Fruit fly (Drosophila melanogaster): ENCODE measurements around the gene Nna1.

Gene Nna1

dm6 chrX:13747052-13747451 lies 55.0 kb downstream of the Nna1 start:
- no peak for TF ChIP-seq lola (GFP tag; optimal IDR thresholded peaks at IDR 0.05)
- no peak for TF ChIP-seq ey (GFP tag; optimal IDR thresholded peaks at IDR 0.05)
- TF ChIP-seq br (GFP tag; optimal IDR thresholded peaks at IDR 0.05) = peak; percentile 18
- TF ChIP-seq Hr83 (GFP tag; optimal IDR thresholded peaks at IDR 0.05; ENCODE audit: poor library complexity, severe bottlenecking) = peak; percentile 27
- TF ChIP-seq psq (GFP tag; optimal IDR thresholded peaks at IDR 0.05) = peak; percentile 24
- peak; percentile 60 to 89 for TF ChIP-seq dl (GFP tag; optimal IDR thresholded peaks at IDR 0.05; ENCODE audit: insufficient read depth in 1 of 2, partially characterized antibody in 2 of 2)
- TF ChIP-seq Dif (GFP tag; optimal IDR thresholded peaks at IDR 0.05; ENCODE audit: partially characterized antibody) = peak; percentile 91

DNA sequence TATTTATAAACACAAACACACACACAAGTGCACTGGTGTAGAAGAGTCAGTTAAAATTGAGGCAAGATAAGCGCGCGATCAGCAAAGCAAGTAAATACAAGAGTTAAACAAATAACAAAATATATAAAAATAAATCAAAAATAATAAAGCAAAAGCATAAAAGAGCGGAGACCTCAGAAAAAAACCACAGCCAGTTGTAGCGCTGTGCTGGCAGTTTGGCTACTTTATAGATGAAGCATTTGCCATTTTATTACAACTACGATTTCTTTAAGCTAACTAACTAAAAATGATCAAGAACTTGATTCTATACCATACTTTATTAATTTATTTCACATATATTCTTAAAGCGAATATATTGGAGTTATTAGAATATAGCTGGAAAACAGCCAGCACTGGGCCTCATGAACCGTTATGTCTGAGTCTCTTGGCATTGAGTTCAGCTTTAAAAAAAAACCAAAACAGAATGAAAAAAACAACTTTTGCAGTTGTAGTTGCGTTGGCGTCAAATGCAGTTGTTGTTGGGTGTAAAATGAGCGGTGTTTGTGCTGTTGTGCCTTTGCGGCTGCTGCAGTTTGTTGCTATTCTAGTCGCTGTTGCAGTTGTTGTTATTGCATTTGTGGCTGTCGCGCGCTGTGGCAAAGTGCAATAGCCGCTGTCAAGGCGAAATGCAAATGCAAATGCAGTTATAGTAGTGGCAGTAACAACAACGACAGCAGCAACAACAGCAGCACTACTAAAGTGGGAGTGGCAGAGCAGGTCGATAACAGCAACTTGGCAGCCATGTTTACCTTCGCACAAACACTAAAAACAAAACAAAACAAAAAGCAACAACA lies 55.8 kb downstream of the Nna1 start:
- peak; percentile 7 for TF ChIP-seq Sp1 (GFP tag; optimal IDR thresholded peaks at IDR 0.05)
- TF ChIP-seq fru (GFP tag; optimal IDR thresholded peaks at IDR 0.05) = peak; percentile 33
- TF ChIP-seq woc (GFP tag; optimal IDR thresholded peaks at IDR 0.05) = no peak
- TF ChIP-seq rgr (GFP tag; optimal IDR thresholded peaks at IDR 0.05) = peak; percentile 6
- TF ChIP-seq sage (GFP tag; optimal IDR thresholded peaks at IDR 0.05) = peak; percentile 5
- TF ChIP-seq brk (GFP tag; optimal IDR thresholded peaks at IDR 0.05) = peak; percentile 36
- TF ChIP-seq Myc (optimal IDR thresholded peaks at IDR 0.05) = peak; percentile 52
- no peak for TF ChIP-seq dmrt93B (GFP tag; optimal IDR thresholded peaks at IDR 0.05)

- TF ChIP-seq rgr (GFP tag; optimal IDR thresholded peaks at IDR 0.05) (peak; percentile 41), Vsx2 (GFP tag; optimal IDR thresholded peaks at IDR 0.05; ENCODE audit: partially characterized antibody) (no peak), CG9705 (GFP tag; optimal IDR thresholded peaks at IDR 0.05) (no peak), sage (GFP tag; optimal IDR thresholded peaks at IDR 0.05) (no peak), dl (GFP tag; optimal IDR thresholded peaks at IDR 0.05; ENCODE audit: insufficient read depth in 1 of 2, partially characterized antibody in 2 of 2) (no peak), Rel (GFP tag; optimal IDR thresholded peaks at IDR 0.05) (no peak), Rel (tag; optimal IDR thresholded peaks at IDR 0.05) (peak; percentile 42), Hnf4 (GFP tag; optimal IDR thresholded peaks at IDR 0.05) (no peak), dmrt93B (GFP tag; optimal IDR thresholded peaks at IDR 0.05) (peak; percentile 16), psq (GFP tag; optimal IDR thresholded peaks at IDR 0.05) (peak; percentile 58), Sp1 (GFP tag; optimal IDR thresholded peaks at IDR 0.05) (peak; percentile 51), foxo (GFP tag; optimal IDR thresholded peaks at IDR 0.05) (peak in 1 of 2 experiments; percentile 49), ey (GFP tag; optimal IDR thresholded peaks at IDR 0.05) (peak; percentile 42), sv (GFP tag; optimal IDR thresholded peaks at IDR 0.05) (peak; percentile 60), woc (GFP tag; optimal IDR thresholded peaks at IDR 0.05) (peak; percentile 14), fru (GFP tag; optimal IDR thresholded peaks at IDR 0.05) (peak; percentile 53), HLH106 (tag; optimal IDR thresholded peaks at IDR 0.05) (peak; percentile 38), h (GFP tag; optimal IDR thresholded peaks at IDR 0.05) (peak; percentile 25), Dfd (GFP tag; optimal IDR thresholded peaks at IDR 0.05) (no peak), CG32264 (GFP tag; optimal IDR thresholded peaks at IDR 0.05) (no peak), br (GFP tag; optimal IDR thresholded peaks at IDR 0.05) (peak; percentile 1), N (GFP tag; optimal IDR thresholded peaks at IDR 0.05) (no peak), OdsH (GFP tag; optimal IDR thresholded peaks at IDR 0.05) (peak; percentile 39), Hr83 (GFP tag; optimal IDR thresholded peaks at IDR 0.05; ENCODE audit: poor library complexity, severe bottlenecking) (no peak)
Observed at dm6 chrX:13748906-13749872, 57.1 kb downstream of the Nna1 start.

- TF ChIP-seq sage (GFP tag; optimal IDR thresholded peaks at IDR 0.05) (no peak), psq (GFP tag; optimal IDR thresholded peaks at IDR 0.05) (no peak), tai (GFP tag; optimal IDR thresholded peaks at IDR 0.05) (no peak), HLH106 (tag; optimal IDR thresholded peaks at IDR 0.05) (no peak), GATAd (GFP tag; optimal IDR thresholded peaks at IDR 0.05) (no peak), CG32264 (GFP tag; optimal IDR thresholded peaks at IDR 0.05) (no peak), OdsH (GFP tag; optimal IDR thresholded peaks at IDR 0.05) (no peak), dl (GFP tag; optimal IDR thresholded peaks at IDR 0.05; ENCODE audit: insufficient read depth in 1 of 2, partially characterized antibody in 2 of 2) (no peak), Mio (GFP tag; optimal IDR thresholded peaks at IDR 0.05) (no peak), lola (GFP tag; optimal IDR thresholded peaks at IDR 0.05) (no peak), h (GFP tag; optimal IDR thresholded peaks at IDR 0.05) (no peak), Jra (GFP tag; optimal IDR thresholded peaks at IDR 0.05) (no peak), usp (GFP tag; optimal IDR thresholded peaks at IDR 0.05) (no peak), Sp1 (GFP tag; optimal IDR thresholded peaks at IDR 0.05) (no peak), Myc (optimal IDR thresholded peaks at IDR 0.05) (no peak), dsf (GFP tag; optimal IDR thresholded peaks at IDR 0.05; ENCODE audit: borderline replicate concordance) (no peak), Dif (GFP tag; optimal IDR thresholded peaks at IDR 0.05; ENCODE audit: partially characterized antibody) (no peak)
Observed at dm6 chrX:13749873-13750241, 57.8 kb downstream of the Nna1 start.
